Worm (Caenorhabditis elegans) whole organism, L4 larva: ENCODE data around the gene amph-1.
A peak's percentile ranks its signal among the peaks of the same experiment; 100 is the strongest.
"Not testable (repeated sequence)": the region's sequence is repeated elsewhere in the genome, so short reads cannot be mapped to it uniquely, and the experiment has no call there.

Experiments
- R02D3.7 ChIP-seq: fragments of 150-350 bp; sonication (generic microtip); optimal IDR thresholded peaks from 3 replicates; lab custom pipeline; 2014; ENCODE audit warnings: missing biosample characterization, missing genetic modification characterization
- T26A8.4 ChIP-seq: fragments of 200-800 bp; sonication (Bioruptor generic); IDR thresholded peaks from 2 replicates; pipeline ENCODE4 v1.3.6; 2022; ENCODE audit warnings: missing genetic modification characterization, missing compliant biosample characterization
- aly-2 ChIP-seq: sonication (generic microtip); optimal IDR thresholded peaks from 2 replicates; lab custom pipeline; 2018; ENCODE audit warnings: missing biosample characterization, missing genetic modification characterization
- ceh-32 ChIP-seq: sonication (generic microtip); optimal IDR thresholded peaks from 2 replicates; lab custom pipeline; 2016; ENCODE audit warnings: mild to moderate bottlenecking, missing genetic modification characterization, missing compliant biosample characterization; ENCODE audit not compliant: poor library complexity
- daf-19 ChIP-seq: fragments of 200-800 bp; sonication (Bioruptor generic); conservative IDR thresholded peaks from 2 replicates; pipeline ENCODE4 v1.3.6; 2022; ENCODE audit warnings: missing genetic modification characterization, missing compliant biosample characterization
- jun-1 ChIP-seq: fragments of 150-350 bp; optimal IDR thresholded peaks from 2 replicates; lab custom pipeline; 2014; ENCODE audit warnings: missing biosample characterization, missing genetic modification reagents, missing genetic modification characterization
- lin-1 ChIP-seq: fragments of 200-800 bp; sonication (Bioruptor generic); IDR thresholded peaks from 2 replicates; pipeline ENCODE4 v1.3.6; 2022; ENCODE audit warnings: missing genetic modification reagents, missing genetic modification characterization, missing compliant biosample characterization
- lin-15B ChIP-seq: fragments of 150-350 bp; sonication (generic microtip); optimal IDR thresholded peaks from 3 replicates; lab custom pipeline; 2014; ENCODE audit warnings: missing biosample characterization, missing genetic modification characterization
- madf-5 ChIP-seq, 2 experiments: fragments of 200-800 bp; sonication (Bioruptor generic); IDR thresholded peaks; 2 replicates each; pipeline ENCODE4 v1.3.6; 2022; ENCODE audit warnings: missing compliant biosample characterization in 2 of 2, missing genetic modification characterization in 2 of 2
- madf-9 ChIP-seq: fragments of 200-800 bp; sonication (Bioruptor generic); conservative IDR thresholded peaks from 2 replicates; pipeline ENCODE4 v1.3.6; 2022; ENCODE audit warnings: missing genetic modification reagents, missing genetic modification characterization, missing compliant biosample characterization
- mdt-29 ChIP-seq: fragments of 200-800 bp; sonication (Bioruptor generic); IDR thresholded peaks from 2 replicates; pipeline ENCODE4 v1.3.6; 2022; ENCODE audit warnings: missing genetic modification reagents, missing genetic modification characterization, missing compliant biosample characterization
- nhr-11 ChIP-seq: fragments of 150-350 bp; optimal IDR thresholded peaks from 2 replicates; lab custom pipeline; 2014; ENCODE audit warnings: missing biosample characterization, missing genetic modification characterization
- skn-1 ChIP-seq: fragments of 150-350 bp; optimal IDR thresholded peaks from 2 replicates; lab custom pipeline; 2014; ENCODE audit warnings: missing biosample characterization, missing genetic modification characterization
- unc-62 ChIP-seq, 3 experiments: fragments of 150-350 bp in 1 of 3; sonication (generic microtip); optimal IDR thresholded peaks in 2 of 3; peaks in 1 of 3; 1 replicate in 1 of 3; 2 replicates in 2 of 3; lab custom pipeline; 2014 to 2017; ENCODE audit warnings: missing biosample characterization in 3 of 3, missing genetic modification characterization in 3 of 3, missing genetic modification reagents in 3 of 3, missing genotype in 1 of 3
- vab-7 ChIP-seq: fragments of 200-800 bp; sonication (Bioruptor generic); IDR thresholded peaks from 2 replicates; pipeline ENCODE4 v1.3.6; 2022; ENCODE audit warnings: missing genetic modification reagents, missing genetic modification characterization, missing compliant biosample characterization
- ztf-11 ChIP-seq: fragments of 150-350 bp; optimal IDR thresholded peaks from 2 replicates; lab custom pipeline; 2014; ENCODE audit warnings: missing biosample characterization, missing genetic modification characterization

The amph-1 gene

ce11 chrIV:9607945-9608344 lies 39.7 kb downstream of the amph-1 start (continued):
- no peak for TF ChIP-seq skn-1
- TF ChIP-seq, all 104 proteins: peak for 0

- TF ChIP-seq madf-9 (GFP tag; lab: Robert Waterston, UW) (no peak), jun-1 (no peak), ceh-32 (no peak), nhr-11 (no peak), R02D3.7 (tag; lab: Kevin White, UChicago) (no peak), vab-7 (GFP tag; lab: Robert Waterston, UW) (no peak), lin-15B (tag; lab: Kevin White, UChicago) (no peak), mdt-29 (GFP tag; lab: Robert Waterston, UW) (no peak), aly-2 (tag; lab: Kevin White, UChicago) (no peak), T26A8.4 (GFP tag; lab: Robert Waterston, UW) (no peak), daf-19 (GFP tag; lab: Robert Waterston, UW) (no peak), madf-5 (GFP tag; IDR thresholded peaks at IDR 0.05; lab: Robert Waterston, UW) (no peak), ztf-11 (no peak), lin-1 (GFP tag; lab: Robert Waterston, UW) (no peak)
Measured at ce11 chrIV:9601595-9601994, 46.1 kb downstream of the amph-1 start, which contains the start of gene aat-1. aat-1 (minus strand) TSS chrIV:9601695.

DNA sequence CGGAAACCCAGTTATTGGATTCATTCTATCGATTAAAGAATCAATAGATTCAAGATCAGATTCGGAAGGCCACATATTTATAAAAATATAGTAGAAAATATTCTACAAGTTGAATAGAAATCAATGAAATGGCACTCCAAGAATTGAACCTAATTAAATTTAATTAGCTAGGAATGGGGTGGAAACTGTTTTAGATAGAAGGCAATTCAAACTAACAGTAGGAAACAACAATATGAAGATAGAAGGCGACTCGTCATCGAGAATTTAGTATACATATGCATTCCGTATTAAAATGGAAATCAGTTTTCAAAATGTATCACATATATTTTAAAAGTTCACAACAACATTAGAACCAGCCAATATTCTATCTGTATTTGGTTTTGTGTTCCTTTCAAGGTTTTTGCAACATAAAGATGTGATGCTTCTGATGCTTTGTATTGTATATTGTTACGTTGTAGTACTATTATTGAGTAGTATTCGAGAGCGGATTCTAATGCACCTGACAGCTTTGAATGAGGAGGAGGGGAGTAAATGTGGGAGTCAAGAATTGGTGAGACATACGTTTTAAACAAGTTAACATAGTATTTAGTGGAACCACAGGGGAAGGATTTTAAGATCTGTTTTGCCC lies 51.8 kb downstream of the amph-1 start, which contains the start of the genes F27C8.3 and F27C8.2:
Gene F27C8.3, minus strand, starts transcription at position 101 of the 628 bp plus-strand sequence.
Gene F27C8.2, plus strand, starts transcription at position 578 of the 628 bp plus-strand sequence.
- peak in 1 of 2 experiments; percentile 4 for TF ChIP-seq unc-62 (GFP tag; optimal IDR thresholded peaks at IDR 0.05 in 1 of 2; lab: Kevin White, UChicago)
- TF ChIP-seq unc-62 (tag; optimal IDR thresholded peaks at IDR 0.05; lab: Kevin White, UChicago): not testable (repeated sequence)
